Fruit fly (Drosophila melanogaster): ENCODE measurements around the gene Golgin84.

Golgin84 gene

dm6 chr3R:24357698-24358097, at the start of gene Golgin84:
TSS of gene Golgin84 (minus strand) at chr3R:24357938.
- TF ChIP-seq CG17801 (GFP tag; optimal IDR thresholded peaks at IDR 0.05; ENCODE audit: partially characterized antibody) = no peak

- peak; percentile 47 for TF ChIP-seq CG17801 (GFP tag; optimal IDR thresholded peaks at IDR 0.05; ENCODE audit: partially characterized antibody)
Observed at dm6 chr3R:24392207-24392939, 34.6 kb upstream of the Golgin84 start, which contains the start of gene CG13616. TSS of gene CG13616 (plus strand) at chr3R:24392889.

- no peak for TF ChIP-seq CG17801 (GFP tag; optimal IDR thresholded peaks at IDR 0.05; ENCODE audit: partially characterized antibody)
Observed at dm6 chr3R:24390239-24390638, 32.5 kb upstream of the Golgin84 start, which contains the start of the genes CG5768 and CG13615. TSS of gene CG5768 (minus strand) at chr3R:24390339. TSS of gene CG13615 (plus strand) at chr3R:24390518.

DNA sequence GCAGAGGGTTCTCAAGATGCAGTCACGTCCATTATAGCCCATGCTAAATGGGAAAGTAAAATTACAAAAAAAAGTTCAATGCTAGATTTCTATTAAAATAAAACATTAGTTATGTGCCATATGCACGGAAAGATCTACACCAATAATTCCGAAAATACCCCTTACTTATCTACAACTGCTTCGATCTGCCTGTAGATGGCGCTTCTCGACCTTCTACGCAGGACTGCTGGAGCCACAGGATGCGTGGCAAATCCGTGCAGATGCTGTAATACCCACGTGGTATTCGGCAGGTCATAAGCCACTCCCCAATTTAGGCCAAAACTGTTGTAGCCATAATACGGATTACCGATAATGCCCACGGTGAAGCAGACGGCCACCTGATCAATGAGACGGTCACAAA, 28.7 kb upstream of the Golgin84 start:
- no peak for TF ChIP-seq CG17801 (GFP tag; optimal IDR thresholded peaks at IDR 0.05; ENCODE audit: partially characterized antibody)

DNA sequence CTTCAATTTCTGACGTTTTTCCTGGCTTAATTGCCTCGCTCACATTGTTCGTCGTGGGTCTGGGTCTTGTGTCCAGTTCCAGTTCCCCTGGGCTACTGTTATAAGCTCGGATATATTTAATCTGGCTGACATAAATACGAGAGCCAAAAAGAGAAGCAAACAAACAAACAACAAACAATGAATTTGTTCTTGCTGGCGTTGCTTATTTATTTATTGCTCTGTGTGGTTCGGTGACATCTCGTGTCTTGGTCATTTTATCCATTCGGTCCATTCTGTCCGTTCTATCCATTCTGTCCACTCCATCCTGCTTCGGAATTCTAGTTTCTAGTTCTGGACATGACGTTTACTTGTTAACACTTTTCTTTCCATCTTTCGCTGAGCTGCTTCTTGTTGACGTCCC, 27.2 kb upstream of the Golgin84 start, which contains the start of gene CG17780:
Gene CG17780 (minus strand): TSS at position 101 of the 400 bp plus-strand sequence.
- TF ChIP-seq CG17801 (GFP tag; optimal IDR thresholded peaks at IDR 0.05; ENCODE audit: partially characterized antibody) = no peak

DNA sequence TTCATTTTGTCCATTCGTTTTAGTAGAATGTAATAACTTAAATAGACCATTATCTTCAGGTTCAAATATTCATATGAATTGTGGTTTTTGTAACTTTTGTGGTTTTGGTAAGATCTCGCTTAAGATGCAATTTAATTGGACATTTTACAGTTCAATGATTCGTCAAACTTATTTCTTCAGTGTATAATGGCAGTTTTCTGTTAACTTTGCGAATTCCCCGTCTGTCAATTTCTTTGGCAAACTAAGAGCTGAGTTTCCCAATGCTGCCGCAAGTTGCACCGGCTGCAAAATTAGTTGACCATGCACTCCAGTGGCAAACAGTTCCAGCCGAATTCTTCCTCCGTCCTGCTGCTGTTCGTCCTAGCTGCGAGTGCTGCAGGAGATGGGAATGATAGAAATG, 18.8 kb upstream of the Golgin84 start, which contains the start of gene CG33342:
Gene CG33342 (plus strand): TSS at position 301 of the 400 bp plus-strand sequence.
- no peak for TF ChIP-seq CG17801 (GFP tag; optimal IDR thresholded peaks at IDR 0.05; ENCODE audit: partially characterized antibody)

- no peak for TF ChIP-seq CG17801 (GFP tag; optimal IDR thresholded peaks at IDR 0.05; ENCODE audit: partially characterized antibody)
Observed at dm6 chr3R:24375561-24375960, 17.8 kb upstream of the Golgin84 start, which contains the start of gene CG17781. TSS of gene CG17781 (minus strand) at chr3R:24375661.

- no peak for TF ChIP-seq CG17801 (GFP tag; optimal IDR thresholded peaks at IDR 0.05; ENCODE audit: partially characterized antibody)
Observed at dm6 chr3R:24372662-24373061, 14.9 kb upstream of the Golgin84 start, which contains the start of gene CG17782. TSS of gene CG17782 (minus strand) at chr3R:24372762.

DNA sequence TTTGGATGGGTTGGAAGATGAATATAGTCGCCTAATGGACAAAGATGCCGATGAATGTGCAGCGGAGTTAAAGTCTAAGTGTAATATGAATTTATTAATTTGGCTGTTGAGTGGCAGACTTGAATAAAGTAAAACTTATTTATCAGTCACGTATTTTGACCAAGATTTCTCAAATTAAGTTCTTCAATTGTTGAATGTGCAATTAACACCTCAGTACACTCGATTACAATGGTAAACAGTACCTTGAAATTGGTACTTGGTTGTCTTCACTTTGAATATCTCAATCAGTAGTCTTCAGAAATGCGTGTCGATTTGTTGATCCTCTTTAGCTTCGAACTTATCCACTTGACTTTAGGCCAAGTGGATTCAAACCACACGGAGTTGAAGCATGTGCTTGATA, 11.5 kb upstream of the Golgin84 start, which contains the start of gene CG13614:
Gene CG13614 (plus strand): TSS at position 301 of the 400 bp plus-strand sequence.
- TF ChIP-seq CG17801 (GFP tag; optimal IDR thresholded peaks at IDR 0.05; ENCODE audit: partially characterized antibody) = no peak

dm6 chr3R:24368064-24368463, 10.3 kb upstream of the Golgin84 start, which contains the start of the genes CG42812 and CG33341:
TSS of gene CG42812 (minus strand) at chr3R:24368164.
TSS of gene CG33341 (plus strand) at chr3R:24368358.
- no peak for TF ChIP-seq CG17801 (GFP tag; optimal IDR thresholded peaks at IDR 0.05; ENCODE audit: partially characterized antibody)

dm6 chr3R:24367120-24367519, 9.4 kb upstream of the Golgin84 start, which contains the start of gene CG42811:
TSS of gene CG42811 (minus strand) at chr3R:24367220.
- no peak for TF ChIP-seq CG17801 (GFP tag; optimal IDR thresholded peaks at IDR 0.05; ENCODE audit: partially characterized antibody)

DNA sequence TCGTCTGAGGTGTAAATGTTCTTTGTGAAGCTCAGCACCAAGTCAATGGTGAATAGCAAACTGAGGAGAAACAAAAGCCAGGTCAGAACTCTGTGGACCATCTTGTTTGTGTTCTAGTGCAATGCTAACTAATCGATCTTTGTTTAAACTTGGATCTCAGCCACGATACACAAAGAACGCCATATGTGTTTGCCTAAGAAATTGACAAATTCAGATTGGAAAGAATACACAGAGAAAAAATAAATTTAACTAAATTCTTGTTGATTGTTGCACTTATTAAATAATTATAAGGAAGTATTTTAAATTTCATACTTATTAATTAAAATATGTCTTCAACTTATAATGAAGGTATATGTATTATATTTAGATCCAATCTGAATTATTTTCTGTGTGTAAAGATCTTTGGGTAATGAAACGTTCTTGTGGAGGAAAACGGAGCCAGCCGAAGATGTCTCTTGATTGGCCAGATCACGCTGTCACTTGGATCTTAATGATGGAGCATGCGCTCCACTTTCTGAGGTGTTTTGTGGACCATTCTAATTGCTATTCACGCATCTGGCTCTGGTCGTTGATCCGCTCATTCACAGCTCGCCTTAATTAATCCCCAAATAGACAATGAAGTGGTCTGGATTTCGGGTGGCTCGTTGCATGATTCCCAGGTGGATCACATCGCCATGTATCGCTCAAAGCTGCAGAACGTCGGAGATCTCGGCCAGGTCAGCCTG, 7.3 kb upstream of the Golgin84 start, which contains the start of the genes CG17784 and CG13613:
Gene CG17784 (minus strand): TSS at position 101 of the 725 bp plus-strand sequence.
Gene CG13613 (plus strand): TSS at position 675 of the 725 bp plus-strand sequence.
- TF ChIP-seq CG17801 (GFP tag; optimal IDR thresholded peaks at IDR 0.05; ENCODE audit: partially characterized antibody) = no peak

- TF ChIP-seq CG17801 (GFP tag; optimal IDR thresholded peaks at IDR 0.05; ENCODE audit: partially characterized antibody) = no peak
Observed at dm6 chr3R:24362838-24363237, 5.1 kb upstream of the Golgin84 start, which contains the start of gene CG33340. TSS of gene CG33340 (plus strand) at chr3R:24363138.

DNA sequence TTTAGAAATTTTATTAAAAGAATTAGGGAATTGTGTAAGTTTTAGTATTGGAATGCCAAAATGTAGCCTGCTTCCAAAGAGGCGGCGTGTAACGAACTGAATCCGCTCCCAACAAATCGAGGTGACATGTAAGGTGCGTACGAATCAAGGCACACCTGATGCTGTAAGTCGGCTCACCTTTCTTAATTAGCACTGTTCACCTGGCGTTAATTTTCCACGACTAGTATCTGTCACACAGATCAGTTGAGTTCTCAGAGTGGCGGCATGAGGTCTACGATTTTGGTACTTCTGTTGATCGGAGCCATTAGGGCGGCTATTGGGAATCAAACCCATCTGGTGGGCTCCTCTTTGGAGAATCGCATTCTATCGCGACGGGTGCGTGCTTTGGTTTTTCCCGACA, 3.8 kb upstream of the Golgin84 start, which contains the start of the genes CG5762 and CG33339:
Gene CG5762 (minus strand): TSS at position 101 of the 400 bp plus-strand sequence.
Gene CG33339 (plus strand): TSS at position 265 of the 400 bp plus-strand sequence.
- TF ChIP-seq CG17801 (GFP tag; optimal IDR thresholded peaks at IDR 0.05; ENCODE audit: partially characterized antibody) = no peak

dm6 chr3R:24359957-24360356, 2.2 kb upstream of the Golgin84 start, which contains the start of gene CG18528:
TSS of gene CG18528 (minus strand) at chr3R:24360144.
- no peak for TF ChIP-seq CG17801 (GFP tag; optimal IDR thresholded peaks at IDR 0.05; ENCODE audit: partially characterized antibody)
